Fruit fly (Drosophila melanogaster) whole organism, pupa: ENCODE measurements around the gene CG7408.
"Not testable (repeated sequence)": the region's sequence is repeated elsewhere in the genome, so short reads cannot be mapped to it uniquely, and the experiment has no call there.

Experiments
- CG10348 ChIP-seq: fragments of 200-800 bp; sonication (Bioruptor generic); IDR thresholded peaks from 2 replicates; pipeline ENCODE4 v1.3.6; 2022; ENCODE audit warnings: missing biosample characterization, missing genetic modification characterization
- CG12605 ChIP-seq: fragments of 200-800 bp; sonication (Bioruptor generic); IDR thresholded peaks from 2 replicates; pipeline ENCODE4 v1.3.6; 2022; ENCODE audit warnings: missing biosample characterization, missing genetic modification characterization
- CG15710 ChIP-seq: fragments of 200-800 bp; sonication (Bioruptor generic); optimal IDR thresholded peaks from 2 replicates; lab custom pipeline; 2018; ENCODE audit warnings: missing biosample characterization, mild to moderate bottlenecking, missing genetic modification characterization, moderate library complexity
- CG34367 ChIP-seq: fragments of 200-800 bp; sonication (Bioruptor generic); optimal IDR thresholded peaks from 2 replicates; lab custom pipeline; 2018; ENCODE audit warnings: missing biosample characterization, mild to moderate bottlenecking, missing genetic modification characterization
- Ets98B ChIP-seq: fragments of 200-800 bp; sonication (Bioruptor generic); IDR thresholded peaks from 2 replicates; pipeline ENCODE4 v1.3.6; 2022; ENCODE audit warnings: missing biosample characterization, missing genetic modification characterization

- TF ChIP-seq CG15710 (tag; lab: Kevin White, UChicago); Ets98B (GFP tag; lab: Robert Waterston, UW); CG12605 (GFP tag; lab: Robert Waterston, UW); CG10348 (GFP tag; lab: Robert Waterston, UW); CG34367 (tag; lab: Kevin White, UChicago): not testable (repeated sequence)
These were observed 20.7 kb upstream of the CG7408 start, which contains the start of gene CG34002 for dm6 chr3L:17858174-17858573.
